Fruit fly (Drosophila melanogaster): Measurements from ENCODE around the gene CG14851.

Gene CG14851

DNA sequence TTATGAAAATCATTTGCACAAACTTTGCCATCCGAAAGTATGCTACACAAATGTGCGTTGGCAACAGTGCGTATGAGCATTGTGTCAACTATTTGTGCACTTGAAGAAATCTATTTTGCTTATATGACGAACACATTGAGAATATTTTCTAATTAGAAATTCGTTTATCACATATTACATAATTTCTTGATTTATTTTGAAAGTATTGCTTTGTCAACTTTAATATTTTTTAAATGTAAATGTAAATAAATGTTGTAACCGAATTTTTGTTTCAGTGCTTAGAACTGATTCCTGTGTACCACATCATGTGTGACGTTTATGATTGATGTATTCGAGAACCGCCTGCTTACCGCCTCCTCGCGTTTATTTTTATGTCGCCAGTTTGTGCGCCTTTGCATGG is 20.1 kb upstream of the CG14851 start:
- TF ChIP-seq achi (GFP tag; optimal IDR thresholded peaks at IDR 0.05): no peak
- TF ChIP-seq net (GFP tag; optimal IDR thresholded peaks at IDR 0.05): no peak
- no peak for TF ChIP-seq eg (GFP tag; IDR thresholded peaks at IDR 0.05)
- TF ChIP-seq pdm3 (GFP tag; optimal IDR thresholded peaks at IDR 0.05): no peak
- TF ChIP-seq CG6854 (GFP tag; optimal IDR thresholded peaks at IDR 0.05): no peak
- TF ChIP-seq Eip93F (GFP tag; optimal IDR thresholded peaks at IDR 0.05): no peak
- TF ChIP-seq CG6163 (GFP tag; IDR thresholded peaks at IDR 0.05): no peak
- no peak for TF ChIP-seq fd59A (GFP tag; optimal IDR thresholded peaks at IDR 0.05)
- TF ChIP-seq CG6276 (GFP tag; optimal IDR thresholded peaks at IDR 0.05): no peak
- TF ChIP-seq OdsH (GFP tag; optimal IDR thresholded peaks at IDR 0.05): no peak

DNA sequence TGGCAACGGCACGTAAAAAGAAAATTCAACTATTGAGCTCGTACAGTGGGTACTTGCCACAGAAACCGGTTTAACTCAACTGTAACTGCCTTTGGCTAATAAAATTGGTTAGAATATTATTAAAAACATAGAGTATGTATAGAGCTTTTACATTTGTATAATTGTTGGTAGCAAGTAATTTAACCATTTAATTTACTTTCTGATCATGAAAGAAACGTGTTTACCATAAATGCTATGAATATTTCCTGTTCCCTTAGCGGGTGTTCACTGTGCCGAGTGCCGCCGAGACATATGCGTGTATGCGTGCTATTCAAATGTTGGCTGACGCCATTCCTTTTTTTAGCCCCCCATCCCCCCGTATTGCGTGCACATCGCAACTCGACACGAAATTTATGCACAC is 13.4 kb upstream of the CG14851 start:
- TF ChIP-seq CG6808 (GFP tag; optimal IDR thresholded peaks at IDR 0.05): no peak

DNA sequence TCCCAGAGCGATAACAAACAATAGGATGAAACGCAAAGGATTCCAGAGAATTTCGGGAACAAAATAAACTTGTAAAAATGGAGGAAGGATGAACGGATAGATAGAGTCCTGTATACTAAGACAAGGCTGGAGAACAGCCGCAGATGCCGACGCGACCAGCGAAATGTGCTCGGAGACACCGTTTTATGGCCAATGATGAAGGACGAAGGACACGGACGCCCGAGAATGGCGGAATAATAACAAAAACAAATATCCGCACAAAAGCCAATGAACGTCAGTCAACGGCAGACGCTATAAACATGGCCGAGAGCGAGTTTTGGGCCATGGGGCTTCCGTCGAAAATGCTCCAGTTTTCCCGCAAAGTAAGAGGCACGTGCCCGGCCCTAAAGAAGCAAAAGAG is 7.1 kb upstream of the CG14851 start:
- no peak for TF ChIP-seq Eip93F (GFP tag; optimal IDR thresholded peaks at IDR 0.05)
- no peak for TF ChIP-seq Eip75B (GFP tag; optimal IDR thresholded peaks at IDR 0.05)
- no peak for TF ChIP-seq CG8319 (GFP tag; optimal IDR thresholded peaks at IDR 0.05)
- TF ChIP-seq Met (GFP tag; optimal IDR thresholded peaks at IDR 0.05): no peak
- no peak for TF ChIP-seq Sox102F (GFP tag; optimal IDR thresholded peaks at IDR 0.05)
- no peak for TF ChIP-seq CG6276 (GFP tag; optimal IDR thresholded peaks at IDR 0.05)
- no peak for TF ChIP-seq CG7368 (GFP tag; optimal IDR thresholded peaks at IDR 0.05)
- no peak for TF ChIP-seq CG10631 (GFP tag; optimal IDR thresholded peaks at IDR 0.05)
- TF ChIP-seq pdm3 (GFP tag; optimal IDR thresholded peaks at IDR 0.05): no peak
- TF ChIP-seq CG9139 (GFP tag; optimal IDR thresholded peaks at IDR 0.05): no peak
- TF ChIP-seq CG31627 (GFP tag; optimal IDR thresholded peaks at IDR 0.05): no peak
- TF ChIP-seq Lpt (GFP tag; optimal IDR thresholded peaks at IDR 0.05): no peak
- no peak for TF ChIP-seq dsx (GFP tag; optimal IDR thresholded peaks at IDR 0.05; ENCODE audit: poor library complexity, severe bottlenecking)
- no peak for TF ChIP-seq acj6 (GFP tag; optimal IDR thresholded peaks at IDR 0.05)
- TF ChIP-seq achi (GFP tag; optimal IDR thresholded peaks at IDR 0.05): no peak
- TF ChIP-seq CG15336 (GFP tag; IDR thresholded peaks at IDR 0.05): no peak
- TF ChIP-seq CG6792 (GFP tag; optimal IDR thresholded peaks at IDR 0.05): no peak
- no peak for TF ChIP-seq salr (GFP tag; optimal IDR thresholded peaks at IDR 0.05)
- TF ChIP-seq CG11902 (GFP tag; optimal IDR thresholded peaks at IDR 0.05): no peak

DNA sequence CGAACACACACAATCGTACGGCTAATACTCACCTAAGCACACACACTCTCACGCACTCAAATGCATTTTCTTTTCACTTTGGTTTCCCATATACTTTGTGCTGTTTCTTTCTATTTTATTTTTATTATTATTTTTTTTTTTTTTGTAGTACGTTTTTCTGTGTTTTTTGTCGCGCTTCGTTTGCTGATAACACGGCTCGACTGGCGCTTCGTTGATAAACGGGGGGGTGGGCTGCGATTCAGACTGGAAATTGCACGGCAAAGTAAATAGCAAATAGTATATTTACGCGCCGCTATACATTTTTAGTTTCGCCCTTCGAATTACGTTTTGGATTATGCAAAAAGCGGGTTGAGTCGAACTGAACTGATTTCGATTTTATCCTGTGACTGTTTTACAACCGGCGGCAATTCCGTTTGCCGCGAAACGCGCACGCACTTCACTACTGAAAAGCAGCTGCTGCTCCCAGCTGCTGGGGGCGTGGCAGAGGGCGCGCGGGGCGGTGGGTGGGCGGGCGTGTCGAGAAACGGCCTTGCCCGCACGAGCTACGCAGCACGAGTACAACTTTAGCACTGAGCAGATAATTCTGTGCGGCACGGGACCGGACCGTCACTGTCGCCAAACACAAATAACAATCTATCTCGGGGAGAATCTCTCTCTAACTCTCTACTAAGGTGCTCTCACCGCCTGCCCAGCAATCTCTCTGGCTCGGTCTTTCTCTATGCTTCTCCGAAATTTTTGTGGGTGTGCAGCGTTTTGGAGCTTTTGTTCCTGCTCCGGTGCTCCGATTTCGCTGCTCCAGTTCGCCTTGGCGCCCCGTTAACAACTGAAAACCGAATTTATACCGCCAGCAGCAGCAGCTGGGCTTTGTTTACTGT is 4.4 kb upstream of the CG14851 start, which contains the start of gene Pde6:
TSS of gene Pde6 (minus strand) at position 825 of the 875 bp plus-strand sequence.
- TF ChIP-seq Eip75B (GFP tag; optimal IDR thresholded peaks at IDR 0.05): peak; percentile 32
- TF ChIP-seq CG6163 (GFP tag; IDR thresholded peaks at IDR 0.05): peak; percentile 91
- TF ChIP-seq fd59A (GFP tag; optimal IDR thresholded peaks at IDR 0.05): no peak
- no peak for TF ChIP-seq fd85E (GFP tag; optimal IDR thresholded peaks at IDR 0.05)
- TF ChIP-seq CG11762 (GFP tag; optimal IDR thresholded peaks at IDR 0.05; ENCODE audit: insufficient read depth): no peak
- TF ChIP-seq CG32006 (GFP tag; optimal IDR thresholded peaks at IDR 0.05): peak; percentile 78
- no peak for TF ChIP-seq Eip93F (GFP tag; optimal IDR thresholded peaks at IDR 0.05)
- TF ChIP-seq CG8119 (GFP tag; IDR thresholded peaks at IDR 0.05): peak; percentile 88
- TF ChIP-seq Eip78C (GFP tag): peak; percentile 26
- peak; percentile 40 for TF ChIP-seq CG34406 (GFP tag; optimal IDR thresholded peaks at IDR 0.05)
- TF ChIP-seq dac (GFP tag; optimal IDR thresholded peaks at IDR 0.05): peak; percentile 44
- no peak for TF ChIP-seq OdsH (GFP tag; optimal IDR thresholded peaks at IDR 0.05)
- TF ChIP-seq salr (GFP tag; optimal IDR thresholded peaks at IDR 0.05): peak in 1 of 2 experiments; percentile 77
- TF ChIP-seq Hr4 (GFP tag; optimal IDR thresholded peaks at IDR 0.05): peak; percentile 43
- TF ChIP-seq CG1621 (tag; optimal IDR thresholded peaks at IDR 0.05): peak; percentile 32
- TF ChIP-seq CG3919 (GFP tag; optimal IDR thresholded peaks at IDR 0.05): peak; percentile 12
- peak; percentile 17 for TF ChIP-seq CG10631 (GFP tag; optimal IDR thresholded peaks at IDR 0.05)
- TF ChIP-seq Ets21C (GFP tag; optimal IDR thresholded peaks at IDR 0.05): no peak
- TF ChIP-seq Ets96B (tag; optimal IDR thresholded peaks at IDR 0.05): peak; percentile 43
- TF ChIP-seq lz (GFP tag; optimal IDR thresholded peaks at IDR 0.05): no peak
- TF ChIP-seq CG6854 (GFP tag; optimal IDR thresholded peaks at IDR 0.05): no peak
- TF ChIP-seq topi (GFP tag; optimal IDR thresholded peaks at IDR 0.05): no peak
- TF ChIP-seq dsx (GFP tag; optimal IDR thresholded peaks at IDR 0.05; ENCODE audit: poor library complexity, severe bottlenecking): peak; percentile 58
- peak; percentile 95 for TF ChIP-seq eg (GFP tag; IDR thresholded peaks at IDR 0.05)
- TF ChIP-seq cyc (GFP tag; optimal IDR thresholded peaks at IDR 0.05): no peak
- TF ChIP-seq Hr39 (GFP tag; optimal IDR thresholded peaks at IDR 0.05): no peak
- TF ChIP-seq CG11294 (GFP tag; IDR thresholded peaks at IDR 0.05): no peak; the same call in 1 of the 2 replicates
- TF ChIP-seq CG7368 (GFP tag; optimal IDR thresholded peaks at IDR 0.05): no peak
- TF ChIP-seq CG16779 (tag; optimal IDR thresholded peaks at IDR 0.05): peak; percentile 77
